Worm (Caenorhabditis elegans) whole organism, young adult: Measurements from ENCODE around the gene mrps-26.

ENCODE experiments used
- C06A6.2 ChIP-seq: fragments of 200-800 bp; sonication (Bioruptor generic); conservative IDR thresholded peaks from 2 replicates; pipeline ENCODE4 v1.3.6; 2022; ENCODE audit warnings: missing genetic modification characterization, missing compliant biosample characterization
- C17E4.6 ChIP-seq: fragments of 200-800 bp; sonication (Bioruptor generic); IDR thresholded peaks from 2 replicates; pipeline ENCODE4 v1.3.6; 2022; ENCODE audit warnings: missing genetic modification reagents, missing genetic modification characterization, missing compliant biosample characterization
- D2030.7 ChIP-seq: fragments of 200-800 bp; sonication (Bioruptor generic); IDR thresholded peaks from 2 replicates; pipeline ENCODE4 v1.3.6; 2022; ENCODE audit warnings: missing genetic modification reagents, missing genetic modification characterization, missing compliant biosample characterization
- F23B12.7 ChIP-seq: sonication (generic microtip); optimal IDR thresholded peaks from 2 replicates; lab custom pipeline; 2017; ENCODE audit warnings: missing genetic modification characterization, mild to moderate bottlenecking, missing compliant biosample characterization, antibody characterized with exemption, moderate library complexity; ENCODE audit not compliant: insufficient read depth
- F49E8.2 ChIP-seq: sonication (generic microtip); optimal IDR thresholded peaks from 3 replicates; lab custom pipeline; 2017; ENCODE audit warnings: missing genetic modification characterization, mild to moderate bottlenecking, missing compliant biosample characterization, antibody characterized with exemption, moderate library complexity; ENCODE audit not compliant: insufficient read depth
- F57C9.4 ChIP-seq: sonication (generic microtip); optimal IDR thresholded peaks from 2 replicates; lab custom pipeline; 2017; ENCODE audit warnings: mild to moderate bottlenecking, missing genetic modification characterization, missing compliant biosample characterization
- T07F8.4 ChIP-seq: sonication (generic microtip); optimal IDR thresholded peaks from 2 replicates; lab custom pipeline; 2016; ENCODE audit warnings: mild to moderate bottlenecking, missing genetic modification characterization, moderate library complexity, missing compliant biosample characterization
- Y95B8A.8 ChIP-seq: fragments of 200-800 bp; sonication (Bioruptor generic); IDR thresholded peaks from 2 replicates; pipeline ENCODE4 v1.3.6; 2022; ENCODE audit warnings: missing genetic modification reagents, missing genetic modification characterization, missing compliant biosample characterization
- atf-7 ChIP-seq: sonication (generic microtip); optimal IDR thresholded peaks from 2 replicates; lab custom pipeline; 2017; ENCODE audit warnings: mild to moderate bottlenecking, missing genetic modification characterization, missing compliant biosample characterization
- athp-1 ChIP-seq: sonication (generic microtip); optimal IDR thresholded peaks from 2 replicates; lab custom pipeline; 2017; ENCODE audit warnings: mild to moderate bottlenecking, missing genetic modification characterization, missing compliant biosample characterization
- attf-6 ChIP-seq: fragments of 200-800 bp; sonication (Bioruptor generic); IDR thresholded peaks from 2 replicates; pipeline ENCODE4 v1.3.6; 2022; ENCODE audit warnings: missing genetic modification reagents, missing genetic modification characterization, missing compliant biosample characterization
- bed-2 ChIP-seq: fragments of 200-800 bp; sonication (Bioruptor generic); IDR thresholded peaks from 2 replicates; pipeline ENCODE4 v1.3.6; 2022; ENCODE audit warnings: missing genetic modification reagents, missing genetic modification characterization, missing compliant biosample characterization
- ceh-100 ChIP-seq: fragments of 200-800 bp; sonication (Bioruptor generic); IDR thresholded peaks from 2 replicates; pipeline ENCODE4 v1.3.6; 2022; ENCODE audit warnings: missing genetic modification reagents, missing genetic modification characterization, missing compliant biosample characterization
- dpff-1 ChIP-seq: sonication (generic microtip); optimal IDR thresholded peaks from 2 replicates; lab custom pipeline; 2017; ENCODE audit warnings: mild to moderate bottlenecking, missing genetic modification characterization, missing compliant biosample characterization
- egl-44 ChIP-seq: fragments of 200-800 bp; sonication (Bioruptor generic); IDR thresholded peaks from 2 replicates; pipeline ENCODE4 v1.3.6; 2022; ENCODE audit warnings: missing genetic modification reagents, missing genetic modification characterization, missing compliant biosample characterization
- ekl-4 ChIP-seq: fragments of 200-800 bp; sonication (Bioruptor generic); IDR thresholded peaks from 2 replicates; pipeline ENCODE4 v1.3.6; 2022; ENCODE audit warnings: missing genetic modification reagents, missing genetic modification characterization, missing compliant biosample characterization
- fkh-3 ChIP-seq: sonication (generic microtip); optimal IDR thresholded peaks from 2 replicates; lab custom pipeline; 2016; ENCODE audit warnings: mild to moderate bottlenecking, missing genetic modification characterization, missing compliant biosample characterization
- hmg-1.2 ChIP-seq: fragments of 200-800 bp; sonication (Bioruptor generic); IDR thresholded peaks from 2 replicates; pipeline ENCODE4 v1.3.6; 2022; ENCODE audit warnings: missing genetic modification reagents, missing genetic modification characterization, missing compliant biosample characterization
- hmg-20 ChIP-seq: fragments of 200-800 bp; sonication (Bioruptor generic); IDR thresholded peaks from 2 replicates; pipeline ENCODE4 v1.3.6; 2022; ENCODE audit warnings: missing genetic modification reagents, missing genetic modification characterization, missing compliant biosample characterization
- let-526 ChIP-seq: fragments of 200-800 bp; sonication (Bioruptor generic); IDR thresholded peaks from 2 replicates; pipeline ENCODE4 v1.3.6; 2022; ENCODE audit warnings: missing genetic modification reagents, missing genetic modification characterization, missing compliant biosample characterization
- let-607 ChIP-seq, 2 experiments: fragments of 200-800 bp in 1 of 2; sonication (Bioruptor generic) in 1 of 2; sonication (generic microtip) in 1 of 2; optimal IDR thresholded peaks; 2 replicates each; lab custom pipeline; 2016 to 2018; ENCODE audit warnings: mild to moderate bottlenecking in 2 of 2, missing compliant biosample characterization in 2 of 2, missing genetic modification characterization in 2 of 2, moderate library complexity in 2 of 2, missing genotype in 1 of 2
- lin-35 ChIP-seq, 3 experiments: fragments of 150-350 bp in 2 of 3; sonication (generic microtip) in 1 of 3; optimal IDR thresholded peaks; 2 replicates each; lab custom pipeline; 2014 to 2018; ENCODE audit warnings: missing biosample characterization in 3 of 3, missing genetic modification characterization in 3 of 3, missing genetic modification reagents in 3 of 3
- lin-40 ChIP-seq: sonication (generic microtip); optimal IDR thresholded peaks from 2 replicates; lab custom pipeline; 2016; ENCODE audit warnings: missing genetic modification characterization, mild to moderate bottlenecking, missing compliant biosample characterization, missing genotype, missing genetic modification reagents
- lin-54 ChIP-seq: fragments of 200-800 bp; sonication (Bioruptor generic); optimal IDR thresholded peaks from 2 replicates; lab custom pipeline; 2018; ENCODE audit warnings: mild to moderate bottlenecking, missing genetic modification characterization, missing compliant biosample characterization
- lsl-1 ChIP-seq: fragments of 200-800 bp; sonication (Bioruptor generic); optimal IDR thresholded peaks from 2 replicates; lab custom pipeline; 2018; ENCODE audit warnings: mild to moderate bottlenecking, missing genetic modification characterization, moderate library complexity, missing compliant biosample characterization
- madf-10 ChIP-seq: sonication (generic microtip); optimal IDR thresholded peaks from 2 replicates; lab custom pipeline; 2016; ENCODE audit warnings: mild to moderate bottlenecking, missing genetic modification characterization, missing compliant biosample characterization
- madf-6 ChIP-seq: fragments of 200-800 bp; sonication (Bioruptor generic); IDR thresholded peaks from 2 replicates; pipeline ENCODE4 v1.3.6; 2022; ENCODE audit warnings: missing genetic modification reagents, missing genetic modification characterization, missing compliant biosample characterization
- mcd-1 ChIP-seq: fragments of 200-800 bp; sonication (Bioruptor generic); IDR thresholded peaks from 2 replicates; pipeline ENCODE4 v1.3.6; 2022; ENCODE audit warnings: missing genetic modification reagents, missing genetic modification characterization, missing compliant biosample characterization
- nhr-27 ChIP-seq: fragments of 200-800 bp; sonication (Bioruptor generic); optimal IDR thresholded peaks from 2 replicates; lab custom pipeline; 2018; ENCODE audit warnings: mild to moderate bottlenecking, missing genetic modification characterization, moderate library complexity, missing compliant biosample characterization
- nhr-80 ChIP-seq: sonication (generic microtip); optimal IDR thresholded peaks from 2 replicates; lab custom pipeline; 2016; ENCODE audit warnings: missing genetic modification characterization, missing compliant biosample characterization
- rcor-1 ChIP-seq: fragments of 200-800 bp; sonication (Bioruptor generic); IDR thresholded peaks from 2 replicates; pipeline ENCODE4 v1.3.6; 2022; ENCODE audit warnings: missing genetic modification reagents, missing genetic modification characterization, missing compliant biosample characterization
- repo-1 ChIP-seq: sonication (generic microtip); optimal IDR thresholded peaks from 2 replicates; lab custom pipeline; 2017; ENCODE audit warnings: mild to moderate bottlenecking, missing genetic modification characterization, missing compliant biosample characterization
- rpc-1 ChIP-seq, 2 experiments: fragments of 150-350 bp in 1 of 2; sonication (generic microtip) in 1 of 2; optimal IDR thresholded peaks; 2 replicates each; lab custom pipeline; 2014 to 2018; ENCODE audit warnings: missing biosample characterization in 1 of 2, missing genetic modification characterization in 1 of 2, missing genetic modification reagents in 1 of 2, missing genotype in 1 of 2
- somi-1 ChIP-seq: fragments of 200-800 bp; sonication (Bioruptor generic); optimal IDR thresholded peaks from 2 replicates; lab custom pipeline; 2018; ENCODE audit warnings: mild to moderate bottlenecking, missing genetic modification characterization, missing compliant biosample characterization
- tlf-1 ChIP-seq: fragments of 200-800 bp; sonication (Bioruptor generic); optimal IDR thresholded peaks from 2 replicates; lab custom pipeline; 2018; ENCODE audit warnings: mild to moderate bottlenecking, missing genetic modification characterization, missing compliant biosample characterization
- unc-130 ChIP-seq: sonication (generic microtip); optimal IDR thresholded peaks from 2 replicates; lab custom pipeline; 2016; ENCODE audit warnings: missing genetic modification reagents, missing genetic modification characterization, missing compliant biosample characterization
- xnd-1 ChIP-seq: sonication (generic microtip); optimal IDR thresholded peaks from 2 replicates; lab custom pipeline; 2016; ENCODE audit warnings: missing genotype, missing genetic modification reagents, missing genetic modification characterization, missing compliant biosample characterization
- ztf-18 ChIP-seq: sonication (generic microtip); optimal IDR thresholded peaks from 2 replicates; lab custom pipeline; 2016; ENCODE audit warnings: missing genotype, mild to moderate bottlenecking, missing genetic modification characterization, missing compliant biosample characterization
- ztf-28 ChIP-seq: fragments of 200-800 bp; sonication (Bioruptor generic); IDR thresholded peaks from 2 replicates; pipeline ENCODE4 v1.3.6; 2022; ENCODE audit warnings: missing genetic modification reagents, missing genetic modification characterization, missing compliant biosample characterization
- ztf-6 ChIP-seq: fragments of 200-800 bp; sonication (Bioruptor generic); IDR thresholded peaks from 2 replicates; pipeline ENCODE4 v1.3.6; 2022; ENCODE audit warnings: missing genetic modification reagents, missing genetic modification characterization, missing compliant biosample characterization

The mrps-26 gene

ce11 chrIII:5211137-5211648, 23.2 kb upstream of the mrps-26 start (continued):
- TF ChIP-seq fkh-3 (tag; lab: Kevin White, UChicago) (peak; percentile 83), athp-1 (tag; lab: Kevin White, UChicago) (peak; percentile 57), let-607 (tag; optimal IDR thresholded peaks at IDR 0.05; lab: Kevin White, UChicago) (peak; percentile 48 to 60), xnd-1 (tag; lab: Kevin White, UChicago) (peak; percentile 18), T07F8.4 (tag; lab: Kevin White, UChicago) (peak; percentile 36), lin-54 (GFP tag; lab: Kevin White, UChicago) (peak; percentile 65), F49E8.2 (tag; lab: Kevin White, UChicago) (peak; percentile 22), F23B12.7 (tag; lab: Kevin White, UChicago) (peak; percentile 42), ekl-4 (GFP tag; lab: Robert Waterston, UW) (peak; percentile 70; the same call in 1 of the 2 replicates), rpc-1 (optimal IDR thresholded peaks at IDR 0.05; lab: Kevin White, UChicago) (peak; percentile 70), rpc-1 (tag; optimal IDR thresholded peaks at IDR 0.05; lab: Kevin White, UChicago) (peak; percentile 68), F57C9.4 (peak; percentile 70), lin-40 (peak; percentile 72), madf-10 (tag; lab: Kevin White, UChicago) (peak; percentile 80), lin-35 (GFP tag; optimal IDR thresholded peaks at IDR 0.05; lab: Kevin White, UChicago) (peak in 1 of 3 experiments; percentile 20), unc-130 (peak; percentile 44), D2030.7 (GFP tag; lab: Robert Waterston, UW) (peak; percentile 92), ceh-100 (GFP tag; lab: Robert Waterston, UW) (peak; percentile 62), bed-2 (peak; percentile 78; the same call in 1 of the 2 replicates), nhr-80 (tag; lab: Kevin White, UChicago) (peak; percentile 82), mcd-1 (peak; percentile 79), C06A6.2 (GFP tag; lab: Robert Waterston, UW) (peak; percentile 59), madf-6 (GFP tag; lab: Robert Waterston, UW) (peak; percentile 71), ztf-6 (GFP tag; lab: Robert Waterston, UW) (0 out of 2 replicates have a peak, but pooled peaks have one; percentile 5), rcor-1 (GFP tag; lab: Robert Waterston, UW) (peak; percentile 83), attf-6 (0 out of 2 replicates have a peak, but pooled peaks have one; percentile 23), ztf-18 (tag; lab: Kevin White, UChicago) (peak; percentile 78), somi-1 (peak; percentile 44), C17E4.6 (GFP tag; lab: Robert Waterston, UW) (peak; percentile 68; the same call in 1 of the 2 replicates), ztf-28 (GFP tag; lab: Robert Waterston, UW) (0 out of 2 replicates have a peak, but pooled peaks have one; percentile 30), egl-44 (GFP tag; lab: Robert Waterston, UW) (peak; percentile 94), tlf-1 (peak; percentile 52), hmg-1.2 (GFP tag; lab: Robert Waterston, UW) (peak; percentile 69), nhr-27 (tag; lab: Kevin White, UChicago) (peak; percentile 46), hmg-20 (GFP tag; lab: Robert Waterston, UW) (peak; percentile 20; the same call in 1 of the 2 replicates), lsl-1 (GFP tag; lab: Kevin White, UChicago) (peak; percentile 69), dpff-1 (peak; percentile 64), atf-7 (tag; lab: Kevin White, UChicago) (peak; percentile 71), repo-1 (peak; percentile 79), Y95B8A.8 (GFP tag; lab: Robert Waterston, UW) (peak; percentile 73; the same call in 1 of the 2 replicates), let-526 (GFP tag; lab: Robert Waterston, UW) (0 out of 2 replicates have a peak, but pooled peaks have one; percentile 18)
